ENCODE assay signal across 3 worm cellular contexts in the genomic region with DNA sequence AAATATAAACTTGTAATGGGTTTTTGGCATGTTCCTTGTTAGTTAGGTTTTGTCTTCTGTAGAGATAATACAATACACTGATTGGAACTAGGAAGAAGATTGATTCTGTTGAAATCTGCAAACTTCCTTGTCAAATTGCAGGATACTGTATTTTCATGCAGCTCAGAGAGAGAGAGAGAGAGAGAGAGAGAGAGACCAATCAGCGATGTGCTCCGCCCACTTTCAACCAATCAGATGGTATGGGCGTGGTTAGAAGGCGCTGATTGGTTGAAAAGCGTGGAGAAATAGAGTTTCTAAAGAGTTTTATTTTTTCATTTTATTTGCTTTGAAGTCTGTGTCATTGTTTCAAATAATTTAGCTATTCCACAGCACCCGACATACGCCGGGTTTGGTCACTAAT.
TF ChIP-seq lines count a peak whose summit lies in the region.

No protein-coding gene starts in this region.

TF ChIP-seq in whole organism, L3 larva, 47 proteins besides CTCF, POLR2A, EP300 and RAD21:
- TF ChIP-seq nfya-1 (tag; optimal IDR thresholded peaks at IDR 0.05; lab: Kevin White, UChicago; ENCODE audit: insufficient read depth) (peak; percentile 88), mdl-1 (tag; optimal IDR thresholded peaks at IDR 0.05; lab: Kevin White, UChicago) (no peak)

TF ChIP-seq in whole organism, L4 larva, 104 proteins besides CTCF, POLR2A, EP300 and RAD21:
- TF ChIP-seq aha-1 (tag; lab: Kevin White, UChicago): peak; percentile 55
- no peak for TF ChIP-seq hif-1 (tag; optimal IDR thresholded peaks at IDR 0.05; lab: Kevin White, UChicago)
- no peak for TF ChIP-seq hmg-1.1 (GFP tag; IDR thresholded peaks at IDR 0.05; lab: Robert Waterston, UW)

TF ChIP-seq in whole organism, late embryonic, 69 proteins besides CTCF, POLR2A, EP300 and RAD21:
- TF ChIP-seq hlh-8 (tag; optimal IDR thresholded peaks at IDR 0.05; lab: Kevin White, UChicago) (no peak), ceh-2 (tag; optimal IDR thresholded peaks at IDR 0.05; lab: Kevin White, UChicago) (no peak), pax-1 (tag; optimal IDR thresholded peaks at IDR 0.05; lab: Kevin White, UChicago) (no peak), unc-55 (GFP tag; optimal IDR thresholded peaks at IDR 0.05; lab: Kevin White, UChicago) (no peak), nfya-1 (tag; optimal IDR thresholded peaks at IDR 0.05; lab: Kevin White, UChicago) (peak; percentile 93)
